Worm (Caenorhabditis elegans) whole organism, L3 larva: ENCODE results near the gene shw-1.
A peak's percentile ranks its signal among the peaks of the same experiment; 100 is the strongest.

Experiments
- R02D3.7 ChIP-seq: fragments of 150-350 bp; optimal IDR thresholded peaks from 2 replicates; lab custom pipeline; 2014; ENCODE audit warnings: missing biosample characterization, missing genetic modification characterization
- ZK546.5 ChIP-seq: sonication (generic microtip); optimal IDR thresholded peaks from 2 replicates; lab custom pipeline; 2017; ENCODE audit warnings: missing biosample characterization, missing genetic modification characterization
- ama-1 ChIP-seq: fragments of 150-350 bp; optimal IDR thresholded peaks from 2 replicates; lab custom pipeline; 2018
- ceh-16 ChIP-seq: sonication (generic microtip); optimal IDR thresholded peaks from 2 replicates; lab custom pipeline; 2017; ENCODE audit warnings: missing biosample characterization, missing genetic modification characterization
- ceh-28 ChIP-seq: fragments of 150-350 bp; optimal IDR thresholded peaks from 2 replicates; lab custom pipeline; 2014; ENCODE audit warnings: missing biosample characterization, missing genetic modification reagents, missing genetic modification characterization
- ceh-82 ChIP-seq: fragments of 150-350 bp; optimal IDR thresholded peaks from 2 replicates; lab custom pipeline; 2014; ENCODE audit warnings: missing biosample characterization, missing genetic modification characterization
- daf-12 ChIP-seq: fragments of 150-350 bp; optimal IDR thresholded peaks from 2 replicates; lab custom pipeline; 2014; ENCODE audit warnings: missing biosample characterization, missing genetic modification reagents, missing genetic modification characterization
- egl-27 ChIP-seq: sonication (generic microtip); optimal IDR thresholded peaks from 4 replicates; lab custom pipeline; 2017; ENCODE audit warnings: missing biosample characterization, missing genetic modification reagents, missing genetic modification characterization
- egl-5 ChIP-seq: fragments of 150-350 bp; optimal IDR thresholded peaks from 2 replicates; lab custom pipeline; 2017; ENCODE audit warnings: missing biosample characterization, missing genetic modification reagents, missing genetic modification characterization, inconsistent platforms
- elt-1 ChIP-seq: fragments of 150-350 bp; optimal IDR thresholded peaks from 2 replicates; lab custom pipeline; 2014; ENCODE audit warnings: missing biosample characterization, missing genetic modification characterization
- elt-2 ChIP-seq: sonication (generic microtip); optimal IDR thresholded peaks from 2 replicates; lab custom pipeline; 2016; ENCODE audit warnings: missing genetic modification reagents, mild to moderate bottlenecking, missing genetic modification characterization, missing compliant biosample characterization
- eor-1 ChIP-seq, 2 experiments: fragments of 150-350 bp; optimal IDR thresholded peaks; 2 replicates each; lab custom pipeline; 2014 to 2018; ENCODE audit warnings: missing biosample characterization in 2 of 2, missing genetic modification characterization in 2 of 2
- fkh-10 ChIP-seq: sonication (generic microtip); optimal IDR thresholded peaks from 2 replicates; lab custom pipeline; 2017; ENCODE audit warnings: missing biosample characterization, missing genetic modification reagents, missing genetic modification characterization
- fkh-2 ChIP-seq: fragments of 150-350 bp; optimal IDR thresholded peaks from 2 replicates; lab custom pipeline; 2014; ENCODE audit warnings: missing biosample characterization, missing genetic modification reagents, missing genetic modification characterization
- hmg-11 ChIP-seq: sonication (generic microtip); optimal IDR thresholded peaks from 2 replicates; lab custom pipeline; 2016; ENCODE audit warnings: missing genetic modification characterization, missing compliant biosample characterization
- lin-15B ChIP-seq: fragments of 150-350 bp; optimal IDR thresholded peaks from 2 replicates; lab custom pipeline; 2014; ENCODE audit warnings: missing biosample characterization, missing genetic modification characterization
- lin-39 ChIP-seq: fragments of 150-350 bp; optimal IDR thresholded peaks from 2 replicates; lab custom pipeline; 2018; ENCODE audit warnings: missing biosample characterization, missing genetic modification reagents, missing genetic modification characterization
- lsy-12 ChIP-seq: sonication (generic microtip); optimal IDR thresholded peaks from 2 replicates; lab custom pipeline; 2016; ENCODE audit warnings: mild to moderate bottlenecking, missing genetic modification characterization, missing compliant biosample characterization
- mdl-1 ChIP-seq: fragments of 150-350 bp; optimal IDR thresholded peaks from 2 replicates; lab custom pipeline; 2014; ENCODE audit warnings: missing biosample characterization, missing genetic modification characterization
- nfya-1 ChIP-seq: sonication (generic microtip); optimal IDR thresholded peaks from 2 replicates; lab custom pipeline; 2017; ENCODE audit warnings: missing genetic modification characterization, mild to moderate bottlenecking, missing compliant biosample characterization, antibody characterized with exemption, moderate library complexity; ENCODE audit not compliant: insufficient read depth
- nhr-11 ChIP-seq: fragments of 150-350 bp; optimal IDR thresholded peaks from 2 replicates; lab custom pipeline; 2014; ENCODE audit warnings: missing biosample characterization, missing genetic modification characterization
- nhr-12 ChIP-seq: fragments of 150-350 bp; optimal IDR thresholded peaks from 2 replicates; lab custom pipeline; 2014; ENCODE audit warnings: missing biosample characterization, missing genetic modification characterization
- nhr-23 ChIP-seq: fragments of 150-350 bp; optimal IDR thresholded peaks from 2 replicates; lab custom pipeline; 2014; ENCODE audit warnings: missing biosample characterization, missing genetic modification reagents, missing genetic modification characterization
- nhr-237 ChIP-seq: fragments of 150-350 bp; optimal IDR thresholded peaks from 2 replicates; lab custom pipeline; 2014; ENCODE audit warnings: missing biosample characterization, missing genetic modification characterization
- nhr-25 ChIP-seq: sonication (generic microtip); optimal IDR thresholded peaks from 2 replicates; lab custom pipeline; 2017; ENCODE audit warnings: missing biosample characterization, missing genetic modification characterization
- nhr-28 ChIP-seq: fragments of 150-350 bp; optimal IDR thresholded peaks from 2 replicates; lab custom pipeline; 2014; ENCODE audit warnings: missing biosample characterization, missing genetic modification characterization
- nhr-67 ChIP-seq: fragments of 150-350 bp; optimal IDR thresholded peaks from 2 replicates; lab custom pipeline; 2014; ENCODE audit warnings: missing biosample characterization, missing genetic modification characterization
- nhr-76 ChIP-seq: fragments of 150-350 bp; sonication (generic microtip); optimal IDR thresholded peaks from 5 replicates; lab custom pipeline; 2014; ENCODE audit warnings: missing biosample characterization, missing genetic modification characterization
- nhr-77 ChIP-seq: fragments of 150-350 bp; optimal IDR thresholded peaks from 2 replicates; lab custom pipeline; 2014; ENCODE audit warnings: missing biosample characterization, missing genetic modification characterization
- pha-4 ChIP-seq: fragments of 150-350 bp; optimal IDR thresholded peaks from 2 replicates; lab custom pipeline; 2014; ENCODE audit warnings: missing biosample characterization, missing genetic modification reagents, missing genetic modification characterization
- pqm-1 ChIP-seq: fragments of 150-350 bp; optimal IDR thresholded peaks from 2 replicates; lab custom pipeline; 2017; ENCODE audit warnings: missing biosample characterization, missing genetic modification characterization, inconsistent platforms
- sea-2 ChIP-seq: fragments of 150-350 bp; sonication (generic microtip); optimal IDR thresholded peaks from 4 replicates; lab custom pipeline; 2014; ENCODE audit warnings: missing biosample characterization, missing genetic modification reagents, missing genetic modification characterization
- skn-1 ChIP-seq: fragments of 150-350 bp; optimal IDR thresholded peaks from 2 replicates; lab custom pipeline; 2014; ENCODE audit warnings: missing biosample characterization, missing genetic modification characterization
- snpc-4 ChIP-seq: fragments of 150-350 bp; optimal IDR thresholded peaks from 2 replicates; lab custom pipeline; 2014; ENCODE audit warnings: missing biosample characterization, missing genetic modification characterization
- ztf-4 ChIP-seq: fragments of 150-350 bp; optimal IDR thresholded peaks from 2 replicates; lab custom pipeline; 2014; ENCODE audit warnings: missing biosample characterization, missing genetic modification characterization

shw-1 gene

DNA sequence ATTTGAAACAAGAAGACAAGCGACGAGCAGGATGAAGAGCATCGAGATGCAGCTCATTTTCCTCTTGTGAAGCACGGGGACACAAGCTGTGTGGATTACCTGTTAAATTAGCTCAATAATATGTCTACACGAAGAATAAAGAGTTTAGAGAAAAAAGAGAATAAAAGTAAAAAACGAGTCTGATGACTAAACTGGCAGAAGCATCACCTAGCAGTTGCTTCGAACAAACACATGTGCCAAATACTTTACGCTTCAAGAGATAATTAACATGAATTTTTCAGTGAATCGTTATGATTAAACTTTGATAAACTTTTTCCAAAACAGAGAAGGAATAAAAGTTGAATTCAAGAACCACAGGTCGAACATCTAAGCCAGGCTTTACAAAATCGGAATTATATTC lies 26.0 kb downstream of the shw-1 start, which contains the start of gene nlp-55:
TSS of gene nlp-55 (minus strand) at position 101 of the 400 bp plus-strand sequence.
- TF ChIP-seq ceh-16 (tag; lab: Kevin White, UChicago) (no peak), ceh-82 (no peak), skn-1 (tag; lab: Kevin White, UChicago) (no peak), egl-27 (tag; lab: Kevin White, UChicago) (no peak), ama-1 (lab: Kevin White, UChicago) (no peak), lin-15B (tag; lab: Kevin White, UChicago) (no peak), snpc-4 (tag; lab: Kevin White, UChicago) (no peak), ZK546.5 (tag; lab: Kevin White, UChicago) (no peak), lin-39 (no peak), nhr-28 (tag; lab: Kevin White, UChicago) (no peak), nhr-12 (tag; lab: Kevin White, UChicago) (no peak)

DNA sequence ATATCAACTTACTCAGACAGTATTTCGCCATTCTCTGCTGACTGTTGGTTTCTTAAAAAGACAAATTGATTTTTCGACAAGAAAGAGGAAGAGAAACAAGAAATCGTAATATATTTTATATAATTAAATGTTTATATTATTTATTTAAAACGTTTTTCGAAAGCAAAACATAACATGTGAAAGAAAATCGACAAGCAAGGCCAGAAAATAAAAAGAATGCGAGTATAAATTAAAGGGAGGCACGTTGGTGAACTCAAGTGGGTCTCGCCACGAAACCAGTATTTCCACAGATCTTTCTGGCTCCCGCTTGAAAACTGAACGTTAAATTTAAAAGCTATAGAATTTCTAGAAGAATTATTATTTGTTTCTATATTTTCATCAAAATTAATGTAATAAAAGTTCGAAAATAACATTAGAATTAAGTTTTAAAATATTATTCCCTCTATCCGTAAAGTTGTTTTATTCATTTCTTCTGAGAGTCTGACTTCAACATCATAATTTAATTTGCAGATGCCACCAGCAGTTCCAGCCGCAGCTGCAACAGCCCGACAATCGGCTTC lies 38.0 kb downstream of the shw-1 start, which contains the start of the genes nst-1 and cct-4:
TSS of gene nst-1 (minus strand) at position 51 of the 560 bp plus-strand sequence.
TSS of gene cct-4 (plus strand) at position 510 of the 560 bp plus-strand sequence.
- TF ChIP-seq hmg-11 (tag; lab: Kevin White, UChicago), result peak; percentile 14
- peak; percentile 58 for TF ChIP-seq nfya-1 (tag; lab: Kevin White, UChicago)
- TF ChIP-seq nhr-11 (tag; lab: Kevin White, UChicago), result no peak
- TF ChIP-seq lin-15B (tag; lab: Kevin White, UChicago), result peak; percentile 50
- TF ChIP-seq pqm-1 (tag; lab: Kevin White, UChicago), result no peak
- no peak for TF ChIP-seq skn-1 (tag; lab: Kevin White, UChicago)
- no peak for TF ChIP-seq nhr-25
- peak; percentile 4 for TF ChIP-seq elt-2
- peak; percentile 58 for TF ChIP-seq pha-4 (tag; lab: Kevin White, UChicago)
- TF ChIP-seq, all 47 proteins: peak for 5

DNA sequence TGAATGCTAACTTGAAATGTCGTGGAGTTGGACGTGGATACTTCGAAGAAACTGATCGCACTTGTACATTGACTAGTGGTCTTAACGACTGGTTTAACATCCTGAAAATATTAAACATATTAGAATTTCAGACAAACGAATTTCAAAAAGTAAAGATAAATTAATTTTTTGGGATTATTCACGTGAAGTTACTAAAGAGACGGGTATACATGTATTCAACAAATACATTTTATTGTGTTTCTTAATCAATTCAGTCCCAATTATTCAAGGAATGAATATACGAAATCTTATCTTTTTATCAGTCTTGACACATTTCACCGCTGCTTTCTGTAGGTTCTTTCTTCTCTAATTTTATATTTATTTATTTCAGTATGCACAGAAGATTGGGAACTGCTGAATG lies 42.9 kb downstream of the shw-1 start, which contains the start of the genes mrpl-10 and clec-142:
TSS of gene mrpl-10 (minus strand) at position 101 of the 400 bp plus-strand sequence.
TSS of gene clec-142 (plus strand) at position 264 of the 400 bp plus-strand sequence.
- TF ChIP-seq lsy-12 (tag; lab: Kevin White, UChicago), result no peak
- no peak for TF ChIP-seq nhr-76 (tag; lab: Kevin White, UChicago)
- no peak for TF ChIP-seq fkh-2 (tag; lab: Kevin White, UChicago)
- TF ChIP-seq nhr-77, result no peak
- no peak for TF ChIP-seq nhr-67 (tag; lab: Kevin White, UChicago)
- no peak for TF ChIP-seq eor-1 (tag; optimal IDR thresholded peaks at IDR 0.05; lab: Kevin White, UChicago)
- TF ChIP-seq nhr-237, result no peak
- TF ChIP-seq mdl-1 (tag; lab: Kevin White, UChicago), result no peak
- no peak for TF ChIP-seq sea-2
- TF ChIP-seq elt-1 (tag; lab: Kevin White, UChicago), result no peak
- no peak for TF ChIP-seq daf-12 (tag; lab: Kevin White, UChicago)
- no peak for TF ChIP-seq nhr-25
- no peak for TF ChIP-seq egl-27 (tag; lab: Kevin White, UChicago)
- TF ChIP-seq fkh-10 (GFP tag; lab: Kevin White, UChicago), result no peak

DNA sequence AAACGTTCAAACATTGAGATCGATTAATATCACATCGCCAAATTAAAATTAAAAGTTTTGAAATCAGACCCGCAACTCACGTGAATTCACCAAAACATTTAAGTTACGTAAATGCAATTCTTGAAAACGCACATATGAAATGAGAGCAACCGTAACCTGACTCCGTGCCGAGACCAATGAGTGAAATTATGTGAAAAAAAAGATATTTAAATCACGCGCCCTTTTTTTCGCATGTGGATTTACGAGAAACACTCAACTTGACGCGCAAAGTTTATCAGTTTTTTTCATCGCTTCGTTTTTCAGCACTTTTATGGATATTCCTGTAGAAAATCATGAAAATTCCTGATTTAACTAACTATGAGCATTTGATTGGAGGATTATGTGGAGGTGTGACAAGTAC lies 45.2 kb downstream of the shw-1 start, which contains the start of the genes gei-14 and slc-25A32:
TSS of gene gei-14 (minus strand) at position 175 of the 400 bp plus-strand sequence.
TSS of gene slc-25A32 (plus strand) at position 242 of the 400 bp plus-strand sequence.
- TF ChIP-seq ceh-28 (tag; lab: Kevin White, UChicago), result no peak
- peak; percentile 67 for TF ChIP-seq lin-15B (tag; lab: Kevin White, UChicago)
- TF ChIP-seq egl-5, result peak; percentile 50
- TF ChIP-seq nhr-237, result no peak
- TF ChIP-seq ztf-4 (tag; lab: Kevin White, UChicago), result no peak
- TF ChIP-seq nfya-1 (tag; lab: Kevin White, UChicago), result peak; percentile 56
- peak; percentile 94 for TF ChIP-seq R02D3.7 (tag; lab: Kevin White, UChicago)
- no peak for TF ChIP-seq elt-2
- no peak for TF ChIP-seq skn-1 (tag; lab: Kevin White, UChicago)

DNA sequence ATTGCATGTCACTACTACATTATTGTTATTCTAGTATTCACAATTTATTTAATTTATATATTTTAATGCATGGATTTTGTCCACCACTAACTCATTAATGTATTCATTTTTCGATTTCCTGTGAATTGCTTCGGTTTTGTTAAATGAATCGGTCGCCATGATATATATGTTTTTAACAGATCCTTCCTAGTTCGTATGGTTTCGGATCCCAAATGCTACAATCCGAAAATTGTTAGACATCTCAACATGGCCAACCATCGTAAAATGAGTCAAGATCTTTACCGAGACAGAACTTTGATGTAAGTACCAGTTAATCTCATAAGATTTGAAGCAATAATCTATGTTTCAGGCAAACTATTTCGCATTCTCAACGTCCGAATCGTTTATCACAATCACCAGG lies 48.2 kb downstream of the shw-1 start:
- no peak for TF ChIP-seq ceh-16 (tag; lab: Kevin White, UChicago)
- TF ChIP-seq nhr-23 (tag; lab: Kevin White, UChicago), result no peak
